Worm (Caenorhabditis elegans): Measurements from ENCODE around the gene spp-9.

spp-9 gene

ce11 chrX:11482637-11483036 lies 4.9 kb upstream of the spp-9 start (continued):
- TF ChIP-seq zfp-3 (GFP tag; conservative IDR thresholded peaks at IDR 0.05) = no peak
- TF ChIP-seq skn-1 (tag; optimal IDR thresholded peaks at IDR 0.05) = no peak
- no peak for TF ChIP-seq snpc-1.2 (GFP tag; IDR thresholded peaks at IDR 0.05)
- TF ChIP-seq sdz-12 (GFP tag; optimal IDR thresholded peaks at IDR 0.05) = no peak
- peak; percentile 91 for TF ChIP-seq nhr-28 (tag; optimal IDR thresholded peaks at IDR 0.05)
- peak; percentile 79 for TF ChIP-seq dve-1 (tag; optimal IDR thresholded peaks at IDR 0.05; ENCODE audit: insufficient read depth)
- no peak for TF ChIP-seq dmd-9 (GFP tag; IDR thresholded peaks at IDR 0.05)
- no peak for TF ChIP-seq cey-2 (tag; optimal IDR thresholded peaks at IDR 0.05; ENCODE audit: borderline replicate concordance, insufficient read depth)
- no peak for TF ChIP-seq mxl-2 (GFP tag; conservative IDR thresholded peaks at IDR 0.05)
- TF ChIP-seq nhr-41 (GFP tag; IDR thresholded peaks at IDR 0.05) = no peak
- no peak for TF ChIP-seq madf-9 (GFP tag; conservative IDR thresholded peaks at IDR 0.05)
- TF ChIP-seq rbr-2 (tag; optimal IDR thresholded peaks at IDR 0.05) = no peak

ce11 chrX:11484027-11484426 lies 3.6 kb upstream of the spp-9 start:
- TF ChIP-seq unc-62 (GFP tag; optimal IDR thresholded peaks at IDR 0.05 in 1 of 2) (peak in 1 of 2 experiments; percentile 77), unc-62 (tag; optimal IDR thresholded peaks at IDR 0.05) (no peak), dmd-9 (GFP tag; IDR thresholded peaks at IDR 0.05) (no peak), vab-7 (GFP tag; IDR thresholded peaks at IDR 0.05) (no peak), F49E8.2 (tag; optimal IDR thresholded peaks at IDR 0.05; ENCODE audit: borderline replicate concordance) (no peak), nhr-77 (tag; optimal IDR thresholded peaks at IDR 0.05) (no peak), ceh-82 (tag; optimal IDR thresholded peaks at IDR 0.05) (no peak), gei-8 (GFP tag; optimal IDR thresholded peaks at IDR 0.05) (no peak), attf-4 (tag; optimal IDR thresholded peaks at IDR 0.05) (no peak), cey-2 (tag; optimal IDR thresholded peaks at IDR 0.05; ENCODE audit: borderline replicate concordance, insufficient read depth) (no peak), daf-12 (tag; optimal IDR thresholded peaks at IDR 0.05) (no peak), lin-13 (GFP tag; optimal IDR thresholded peaks at IDR 0.05) (no peak), hlh-30 (tag; optimal IDR thresholded peaks at IDR 0.05; ENCODE audit: insufficient read depth) (no peak), zfp-3 (GFP tag; conservative IDR thresholded peaks at IDR 0.05) (no peak), lin-15B (tag; optimal IDR thresholded peaks at IDR 0.05) (no peak), F37D6.2 (tag; optimal IDR thresholded peaks at IDR 0.05) (no peak), Y5F2A.4 (GFP tag; optimal IDR thresholded peaks at IDR 0.05) (no peak), ceh-20 (GFP tag; IDR thresholded peaks at IDR 0.05) (no peak), F10B5.3 (tag; optimal IDR thresholded peaks at IDR 0.05) (no peak), aha-1 (tag) (peak; percentile 86), ama-1 (optimal IDR thresholded peaks at IDR 0.05) (peak; percentile 8)

ce11 chrX:11489830-11490229 lies 2.2 kb downstream of the spp-9 start, which contains the start of gene spp-21:
TSS of gene spp-21 (plus strand) at chrX:11490130.
- TF ChIP-seq Y48G9A.11 (GFP tag; IDR thresholded peaks at IDR 0.05) (no peak), vab-7 (GFP tag; IDR thresholded peaks at IDR 0.05) (no peak), hlh-30 (tag; optimal IDR thresholded peaks at IDR 0.05; ENCODE audit: insufficient read depth) (no peak), hmg-1.1 (GFP tag; IDR thresholded peaks at IDR 0.05) (no peak), nhr-237 (tag; optimal IDR thresholded peaks at IDR 0.05) (no peak), mes-2 (tag; optimal IDR thresholded peaks at IDR 0.05; ENCODE audit: poor library complexity, severe bottlenecking) (no peak)

DNA sequence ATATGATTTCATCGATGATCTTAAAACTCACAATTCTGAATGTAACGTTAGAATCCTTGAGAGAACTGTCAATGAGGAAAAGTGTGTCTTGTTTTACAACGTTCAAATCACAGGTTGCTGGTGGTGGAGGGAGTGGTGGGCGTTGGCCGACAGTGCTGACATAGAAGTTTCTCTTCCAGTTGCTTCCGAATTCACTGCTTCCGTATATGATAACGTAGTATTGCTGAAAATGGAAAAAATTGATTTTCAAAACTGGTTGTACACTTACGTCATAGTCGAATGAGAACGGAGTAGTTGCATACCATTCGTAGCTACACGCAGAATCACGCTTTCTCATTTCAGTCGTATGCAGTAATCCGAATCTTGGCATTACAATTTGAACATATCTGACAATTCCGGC lies 4.3 kb downstream of the spp-9 start:
- TF ChIP-seq dmd-8 (GFP tag; IDR thresholded peaks at IDR 0.05) (no peak), fkh-10 (GFP tag; optimal IDR thresholded peaks at IDR 0.05) (no peak), unc-62 (GFP tag; optimal IDR thresholded peaks at IDR 0.05 in 1 of 2) (peak in 1 of 2 experiments; percentile 93), unc-62 (tag; optimal IDR thresholded peaks at IDR 0.05) (no peak), ceh-28 (tag; optimal IDR thresholded peaks at IDR 0.05) (no peak)

Measured in whole organism, L4 larva.